Worm (Caenorhabditis elegans): ENCODE results near the gene otpl-8.

DNA sequence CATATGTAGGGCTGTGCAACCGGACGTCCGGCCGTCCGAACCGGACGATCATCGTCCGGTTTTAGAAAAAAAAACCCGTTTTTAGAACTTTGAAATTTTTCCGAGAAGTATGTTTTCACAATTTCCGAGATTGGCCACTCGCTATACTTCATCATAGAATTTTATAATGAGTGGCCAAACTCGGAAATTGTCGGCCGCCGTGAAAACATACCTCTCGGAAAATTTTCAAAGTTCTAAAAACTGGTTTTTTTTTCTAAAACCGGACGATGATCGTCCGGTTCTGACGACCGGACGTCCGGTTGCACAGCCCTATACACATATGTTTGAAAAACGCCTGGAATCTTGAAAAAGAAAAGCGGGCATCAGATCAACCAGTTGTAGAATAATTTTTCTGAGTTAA, 43.6 kb downstream of the otpl-8 start:
- TF ChIP-seq him-1 (tag; optimal IDR thresholded peaks at IDR 0.05) (no peak), dao-5 (tag; optimal IDR thresholded peaks at IDR 0.05) (no peak), W03F9.2 (tag; optimal IDR thresholded peaks at IDR 0.05) (no peak)
